Fruit fly (Drosophila melanogaster) whole organism, adult: ENCODE data around the gene CG32829.

Experiments
- CG11617 ChIP-seq: fragments of 200-800 bp; sonication (Bioruptor generic); optimal IDR thresholded peaks from 2 replicates; lab custom pipeline; 2017; ENCODE audit warnings: mild to moderate bottlenecking, missing biosample characterization, missing genetic modification reagents, missing genetic modification characterization
- CG12768 ChIP-seq: fragments of 200-800 bp; sonication (Bioruptor generic); optimal IDR thresholded peaks from 2 replicates; lab custom pipeline; 2017; ENCODE audit warnings: missing biosample characterization, missing genetic modification characterization, mild to moderate bottlenecking, moderate library complexity, missing genetic modification reagents
- CG14711 ChIP-seq: fragments of 200-800 bp; sonication (Bioruptor generic); optimal IDR thresholded peaks from 2 replicates; lab custom pipeline; 2018; ENCODE audit warnings: missing biosample characterization, mild to moderate bottlenecking, missing genetic modification characterization, moderate library complexity
- CG1620 ChIP-seq: fragments of 200-800 bp; sonication (Bioruptor generic); optimal IDR thresholded peaks from 2 replicates; lab custom pipeline; 2016; ENCODE audit warnings: missing biosample characterization, missing genetic modification characterization
- CG33017 ChIP-seq: fragments of 200-800 bp; sonication (Bioruptor generic); optimal IDR thresholded peaks from 2 replicates; lab custom pipeline; 2018; ENCODE audit warnings: missing biosample characterization, mild to moderate bottlenecking, missing genetic modification characterization, moderate library complexity
- CG5204 ChIP-seq: fragments of 200-800 bp; sonication (Bioruptor generic); optimal IDR thresholded peaks from 2 replicates; lab custom pipeline; 2016; ENCODE audit warnings: missing biosample characterization, missing genetic modification characterization
- CG7045 ChIP-seq: fragments of 200-800 bp; sonication (Bioruptor generic); optimal IDR thresholded peaks from 2 replicates; lab custom pipeline; 2017; ENCODE audit warnings: missing biosample characterization, mild to moderate bottlenecking, missing genetic modification characterization
- CG7101 ChIP-seq: fragments of 200-800 bp; sonication (Bioruptor generic); optimal IDR thresholded peaks from 2 replicates; lab custom pipeline; 2018; ENCODE audit warnings: missing biosample characterization, mild to moderate bottlenecking, missing genetic modification characterization, moderate library complexity
- Clk ChIP-seq: fragments of 200-800 bp; sonication (Bioruptor generic); optimal IDR thresholded peaks from 2 replicates; lab custom pipeline; 2017; ENCODE audit warnings: missing biosample characterization, missing genetic modification characterization
- Crg-1 ChIP-seq: fragments of 200-800 bp; sonication (Bioruptor generic); optimal IDR thresholded peaks from 2 replicates; lab custom pipeline; 2016; ENCODE audit warnings: missing biosample characterization, missing genetic modification characterization
- Hr96 ChIP-seq: fragments of 200-800 bp; sonication (Bioruptor generic); optimal IDR thresholded peaks from 2 replicates; lab custom pipeline; 2016; ENCODE audit warnings: missing biosample characterization, missing genetic modification characterization
- Mnt ChIP-seq: fragments of 200-800 bp; sonication (Bioruptor generic); optimal IDR thresholded peaks from 2 replicates; lab custom pipeline; 2016; ENCODE audit warnings: missing biosample characterization, mild to moderate bottlenecking, missing genetic modification characterization
- bab1 ChIP-seq: fragments of 200-800 bp; sonication (Bioruptor generic); optimal IDR thresholded peaks from 3 replicates; lab custom pipeline; 2019; ENCODE audit warnings: missing biosample characterization, mild to moderate bottlenecking, missing genetic modification characterization, moderate library complexity
- cic ChIP-seq: fragments of 200-800 bp; sonication (Bioruptor generic); optimal IDR thresholded peaks from 2 replicates; lab custom pipeline; 2017; ENCODE audit warnings: missing biosample characterization, mild to moderate bottlenecking, missing genetic modification characterization, moderate library complexity
- cnc ChIP-seq, 2 experiments: fragments of >200 bp; optimal IDR thresholded peaks; 2 replicates each; lab custom pipeline; 2017
- kay ChIP-seq: fragments of 200-800 bp; sonication (Bioruptor generic); peaks from one replicate; lab custom pipeline; 2016; ENCODE audit warnings: missing biosample characterization, missing genetic modification characterization, borderline replicate concordance
- ovo ChIP-seq: fragments of 200-800 bp; sonication (Bioruptor generic); optimal IDR thresholded peaks from 2 replicates; lab custom pipeline; 2016; ENCODE audit warnings: missing biosample characterization, missing genetic modification characterization
- pad ChIP-seq: fragments of 200-800 bp; sonication (Bioruptor generic); optimal IDR thresholded peaks from 3 replicates; lab custom pipeline; 2017; ENCODE audit warnings: missing biosample characterization, missing genetic modification characterization, mild to moderate bottlenecking, moderate library complexity, missing genetic modification reagents
- tj ChIP-seq: fragments of 200-800 bp; sonication (Bioruptor generic); optimal IDR thresholded peaks from 3 replicates; lab custom pipeline; 2017; ENCODE audit warnings: missing biosample characterization, mild to moderate bottlenecking, missing genetic modification characterization, moderate library complexity
- toe ChIP-seq: fragments of 200-800 bp; sonication (Bioruptor generic); optimal IDR thresholded peaks from 2 replicates; lab custom pipeline; 2016; ENCODE audit warnings: missing biosample characterization, missing genetic modification characterization

The CG32829 gene

DNA sequence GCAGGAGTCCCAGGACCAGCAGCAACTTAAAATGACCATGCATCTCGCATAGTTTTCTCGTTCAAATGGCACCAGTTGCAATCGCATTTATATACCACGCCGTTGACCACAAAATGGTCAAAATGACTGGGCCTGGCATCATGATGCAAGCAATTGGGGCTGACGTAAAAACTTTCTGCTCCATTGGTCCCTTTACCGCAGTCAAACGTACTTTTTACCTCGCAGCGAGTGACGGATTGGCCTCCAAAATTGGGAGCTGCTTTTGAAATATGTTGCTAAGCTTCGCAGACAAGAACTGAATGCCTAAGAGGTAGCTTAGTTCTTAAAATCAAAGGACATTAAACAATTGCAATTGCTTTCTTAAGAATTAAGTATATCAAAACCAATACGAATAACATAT, at the start of gene CG32829:
Gene CG32829 (minus strand): TSS at position 101 of the 400 bp plus-strand sequence.
- TF ChIP-seq pad (GFP tag; lab: Kevin White, UChicago) (no peak), CG7045 (GFP tag; lab: Kevin White, UChicago) (no peak)

DNA sequence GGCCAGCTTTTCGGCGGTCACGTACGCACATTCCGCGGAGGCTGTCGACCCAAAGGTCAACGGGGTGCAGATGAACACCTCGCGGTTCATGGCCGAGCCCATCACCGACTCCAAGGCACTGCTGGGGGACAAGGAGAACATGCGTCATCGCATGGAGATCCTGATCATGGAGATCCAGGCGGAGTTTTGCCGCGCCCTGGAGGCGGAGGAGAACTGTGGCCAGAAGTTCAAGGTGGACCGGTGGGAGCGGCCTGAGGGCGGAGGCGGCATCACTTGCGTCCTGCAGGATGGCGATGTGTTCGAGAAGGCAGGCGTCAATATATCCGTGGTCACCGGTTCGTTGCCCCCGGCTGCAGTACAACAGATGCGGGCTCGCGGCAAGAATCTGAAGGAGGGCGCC, 48.4 kb upstream of the CG32829 start:
- TF ChIP-seq CG14711 (tag; lab: Kevin White, UChicago) (no peak), ovo (GFP tag; lab: Kevin White, UChicago) (no peak), kay (GFP tag; lab: Kevin White, UChicago) (no peak), CG5204 (no peak), Clk (GFP tag; lab: Kevin White, UChicago) (no peak), CG12768 (GFP tag; lab: Kevin White, UChicago) (no peak), cic (GFP tag; lab: Kevin White, UChicago) (no peak), toe (GFP tag; lab: Kevin White, UChicago) (no peak), Mnt (GFP tag; lab: Kevin White, UChicago) (no peak), Crg-1 (GFP tag; lab: Kevin White, UChicago) (no peak)

- TF ChIP-seq cnc (optimal IDR thresholded peaks at IDR 0.05; lab: Kevin White, UChicago) (no peak), CG12768 (GFP tag; lab: Kevin White, UChicago) (peak; percentile 26), bab1 (GFP tag; lab: Kevin White, UChicago) (peak; percentile 58), Clk (GFP tag; lab: Kevin White, UChicago) (no peak), kay (GFP tag; lab: Kevin White, UChicago) (no peak), CG7045 (GFP tag; lab: Kevin White, UChicago) (peak; percentile 58), Hr96 (GFP tag; lab: Kevin White, UChicago) (no peak), CG11617 (peak; percentile 67), pad (GFP tag; lab: Kevin White, UChicago) (peak; percentile 49), cic (GFP tag; lab: Kevin White, UChicago) (no peak), CG14711 (tag; lab: Kevin White, UChicago) (peak; percentile 75), tj (GFP tag; lab: Kevin White, UChicago) (peak; percentile 52), Crg-1 (GFP tag; lab: Kevin White, UChicago) (no peak), ovo (GFP tag; lab: Kevin White, UChicago) (peak; percentile 5), CG7101 (tag; lab: Kevin White, UChicago) (peak; percentile 85), CG33017 (tag; lab: Kevin White, UChicago) (peak; percentile 79), CG1620 (GFP tag; lab: Kevin White, UChicago) (no peak), Mnt (GFP tag; lab: Kevin White, UChicago) (peak; percentile 7), toe (GFP tag; lab: Kevin White, UChicago) (no peak), CG5204 (no peak)
Measured at dm6 chr2L:6964022-6964434, 47.8 kb upstream of the CG32829 start, which contains the start of the genes sip2 and Coprox. Gene sip2, minus strand, starts transcription at chr2L:6964074. Gene Coprox, plus strand, starts transcription at chr2L:6964421.

DNA sequence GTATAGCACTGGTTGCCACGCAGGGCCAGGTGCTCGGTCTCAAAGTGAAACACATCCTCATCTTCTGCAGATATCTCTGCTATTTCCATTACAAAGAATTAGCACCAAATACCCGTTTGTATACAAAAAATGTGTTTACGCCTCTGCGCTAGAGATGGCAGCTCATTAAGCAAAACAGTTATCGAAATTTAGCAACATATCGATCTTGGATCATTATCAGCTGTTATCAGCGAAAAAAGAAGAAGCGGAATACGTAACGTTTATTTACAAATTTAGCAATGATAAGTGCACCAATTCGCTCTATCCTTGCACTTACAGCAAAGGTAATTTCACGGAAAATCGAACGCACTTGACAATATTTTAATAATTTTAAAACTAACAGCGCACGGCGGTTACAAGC, 43.9 kb upstream of the CG32829 start, which contains the start of the genes Atac1 and Hmgcl:
Gene Atac1 (minus strand): TSS at position 164 of the 400 bp plus-strand sequence.
Gene Hmgcl (plus strand): TSS at position 213 of the 400 bp plus-strand sequence.
- TF ChIP-seq ovo (GFP tag; lab: Kevin White, UChicago) (no peak), tj (GFP tag; lab: Kevin White, UChicago) (no peak), CG33017 (tag; lab: Kevin White, UChicago) (no peak), cnc (optimal IDR thresholded peaks at IDR 0.05; lab: Kevin White, UChicago) (no peak), pad (GFP tag; lab: Kevin White, UChicago) (no peak), CG1620 (GFP tag; lab: Kevin White, UChicago) (no peak), CG5204 (no peak), bab1 (GFP tag; lab: Kevin White, UChicago) (peak; percentile 0)

- TF ChIP-seq Mnt (GFP tag; lab: Kevin White, UChicago) (peak; percentile 19), Clk (GFP tag; lab: Kevin White, UChicago) (no peak), tj (GFP tag; lab: Kevin White, UChicago) (peak; percentile 5), bab1 (GFP tag; lab: Kevin White, UChicago) (peak; percentile 40), CG7045 (GFP tag; lab: Kevin White, UChicago) (no peak), Crg-1 (GFP tag; lab: Kevin White, UChicago) (peak; percentile 1), CG7101 (tag; lab: Kevin White, UChicago) (peak; percentile 10), CG14711 (tag; lab: Kevin White, UChicago) (peak; percentile 2), toe (GFP tag; lab: Kevin White, UChicago) (no peak)
Measured at dm6 chr2L:6956725-6957124, 40.5 kb upstream of the CG32829 start, which contains the start of the genes CG13775 and CG3430. Gene CG13775, minus strand, starts transcription at chr2L:6956950. Gene CG3430, plus strand, starts transcription at chr2L:6957008.

- TF ChIP-seq CG33017 (tag; lab: Kevin White, UChicago), result peak; percentile 94
- peak; percentile 79 for TF ChIP-seq CG12768 (GFP tag; lab: Kevin White, UChicago)
- TF ChIP-seq CG5204, result no peak
- TF ChIP-seq Hr96 (GFP tag; lab: Kevin White, UChicago), result no peak
- peak; percentile 92 for TF ChIP-seq CG14711 (tag; lab: Kevin White, UChicago)
- TF ChIP-seq bab1 (GFP tag; lab: Kevin White, UChicago), result peak; percentile 45
- no peak for TF ChIP-seq toe (GFP tag; lab: Kevin White, UChicago)
- TF ChIP-seq kay (GFP tag; lab: Kevin White, UChicago), result no peak
- TF ChIP-seq pad (GFP tag; lab: Kevin White, UChicago), result peak; percentile 70
- peak; percentile 8 for TF ChIP-seq Clk (GFP tag; lab: Kevin White, UChicago)
- TF ChIP-seq tj (GFP tag; lab: Kevin White, UChicago), result peak; percentile 80
- no peak for TF ChIP-seq CG7045 (GFP tag; lab: Kevin White, UChicago)
- peak; percentile 68 for TF ChIP-seq Mnt (GFP tag; lab: Kevin White, UChicago)
- TF ChIP-seq Crg-1 (GFP tag; lab: Kevin White, UChicago), result peak; percentile 82
- peak; percentile 79 for TF ChIP-seq CG11617
- peak; percentile 1 for TF ChIP-seq CG1620 (GFP tag; lab: Kevin White, UChicago)
- no peak for TF ChIP-seq cic (GFP tag; lab: Kevin White, UChicago)
- peak; percentile 96 for TF ChIP-seq CG7101 (tag; lab: Kevin White, UChicago)
- TF ChIP-seq ovo (GFP tag; lab: Kevin White, UChicago), result peak; percentile 82
- no peak for TF ChIP-seq cnc (optimal IDR thresholded peaks at IDR 0.05; lab: Kevin White, UChicago)
Measured at dm6 chr2L:6950096-6950495, 33.9 kb upstream of the CG32829 start, which contains the start of the genes Gas41 and SA1. Gene Gas41, minus strand, starts transcription at chr2L:6950207. Gene SA1, plus strand, starts transcription at chr2L:6950421.
